Worm (Caenorhabditis elegans) whole organism, L4 larva: Measurements from ENCODE around the gene Y43D4A.1.

Source experiments
- D1046.2 ChIP-seq: fragments of 200-800 bp; sonication (Bioruptor generic); IDR thresholded peaks from 2 replicates; pipeline ENCODE4 v1.3.6; 2022; ENCODE audit warnings: missing genetic modification characterization, missing compliant biosample characterization
- F44E2.7 ChIP-seq: fragments of 200-800 bp; sonication (Bioruptor generic); IDR thresholded peaks from 2 replicates; pipeline ENCODE4 v2.1.2; 2022; ENCODE audit warnings: missing genetic modification characterization, missing compliant biosample characterization
- F49E8.2 ChIP-seq: sonication (generic microtip); optimal IDR thresholded peaks from 2 replicates; lab custom pipeline; 2016; ENCODE audit warnings: missing compliant biosample characterization, mild to moderate bottlenecking, missing genetic modification characterization, borderline replicate concordance
- R02D3.7 ChIP-seq: fragments of 150-350 bp; sonication (generic microtip); optimal IDR thresholded peaks from 3 replicates; lab custom pipeline; 2014; ENCODE audit warnings: missing biosample characterization, missing genetic modification characterization
- T20F7.1 ChIP-seq: fragments of 200-800 bp; sonication (Bioruptor generic); optimal IDR thresholded peaks from 2 replicates; lab custom pipeline; 2018; ENCODE audit warnings: mild to moderate bottlenecking, missing genetic modification characterization, missing compliant biosample characterization
- Y48G9A.11 ChIP-seq: fragments of 200-800 bp; sonication (Bioruptor generic); IDR thresholded peaks from 2 replicates; pipeline ENCODE4 v1.3.6; 2022; ENCODE audit warnings: missing genetic modification reagents, missing genetic modification characterization, missing compliant biosample characterization
- Y5F2A.4 ChIP-seq: fragments of 200-800 bp; sonication (Bioruptor generic); optimal IDR thresholded peaks from 2 replicates; lab custom pipeline; 2018; ENCODE audit warnings: mild to moderate bottlenecking, missing genetic modification characterization, missing compliant biosample characterization
- Y75B8A.6 ChIP-seq: fragments of 200-800 bp; sonication (Bioruptor generic); IDR thresholded peaks from 2 replicates; pipeline ENCODE4 v1.3.6; 2022; ENCODE audit warnings: missing genetic modification reagents, missing genetic modification characterization, missing compliant biosample characterization
- ZK546.5 ChIP-seq, 2 experiments: sonication (generic microtip); optimal IDR thresholded peaks; 2 replicates each; lab custom pipeline; 2017; ENCODE audit warnings: missing biosample characterization in 2 of 2, missing genetic modification characterization in 2 of 2
- aly-2 ChIP-seq: sonication (generic microtip); optimal IDR thresholded peaks from 2 replicates; lab custom pipeline; 2018; ENCODE audit warnings: missing biosample characterization, missing genetic modification characterization
- ama-1 ChIP-seq: fragments of 150-350 bp; optimal IDR thresholded peaks from 2 replicates; lab custom pipeline; 2014; ENCODE audit warnings: inconsistent platforms, mixed read lengths
- arid-1 ChIP-seq: fragments of 200-800 bp; sonication (Bioruptor generic); conservative IDR thresholded peaks from 2 replicates; pipeline ENCODE4 v1.3.6; 2022; ENCODE audit warnings: missing genetic modification reagents, missing genetic modification characterization, missing compliant biosample characterization
- ceh-28 ChIP-seq: fragments of 150-350 bp; optimal IDR thresholded peaks from 2 replicates; lab custom pipeline; 2014; ENCODE audit warnings: missing biosample characterization, missing genetic modification reagents, missing genetic modification characterization
- ceh-44 ChIP-seq: fragments of 200-800 bp; sonication (Bioruptor generic); IDR thresholded peaks from 2 replicates; pipeline ENCODE4 v1.3.6; 2022; ENCODE audit warnings: missing genetic modification reagents, missing genetic modification characterization, missing compliant biosample characterization
- ceh-82 ChIP-seq: sonication (generic microtip); optimal IDR thresholded peaks from 2 replicates; lab custom pipeline; 2017; ENCODE audit warnings: missing biosample characterization, missing genetic modification characterization
- cey-2 ChIP-seq: sonication (generic microtip); optimal IDR thresholded peaks from 3 replicates; lab custom pipeline; 2017; ENCODE audit warnings: missing genetic modification characterization, mild to moderate bottlenecking, missing compliant biosample characterization, antibody characterized with exemption, borderline replicate concordance; ENCODE audit not compliant: insufficient read depth
- ctbp-1 ChIP-seq: fragments of 200-800 bp; sonication (Bioruptor generic); IDR thresholded peaks from 2 replicates; pipeline ENCODE4 v1.3.6; 2022; ENCODE audit warnings: missing genetic modification reagents, missing genetic modification characterization, missing compliant biosample characterization
- daf-19 ChIP-seq: fragments of 200-800 bp; sonication (Bioruptor generic); conservative IDR thresholded peaks from 2 replicates; pipeline ENCODE4 v1.3.6; 2022; ENCODE audit warnings: missing genetic modification characterization, missing compliant biosample characterization
- daf-8 ChIP-seq: fragments of 200-800 bp; sonication (Bioruptor generic); IDR thresholded peaks from 2 replicates; pipeline ENCODE4 v1.3.6; 2022; ENCODE audit warnings: missing genetic modification characterization, missing compliant biosample characterization
- dmd-8 ChIP-seq: fragments of 200-800 bp; sonication (Bioruptor generic); IDR thresholded peaks from 2 replicates; pipeline ENCODE4 v1.3.6; 2022; ENCODE audit warnings: missing genetic modification characterization, missing compliant biosample characterization
- egl-27 ChIP-seq: sonication (generic microtip); optimal IDR thresholded peaks from 3 replicates; lab custom pipeline; 2017; ENCODE audit warnings: missing biosample characterization, missing genetic modification reagents, missing genetic modification characterization
- fkh-10 ChIP-seq: fragments of 150-350 bp; optimal IDR thresholded peaks from 2 replicates; lab custom pipeline; 2014; ENCODE audit warnings: missing biosample characterization, missing genetic modification reagents, missing genetic modification characterization
- fos-1 ChIP-seq: fragments of 150-350 bp; optimal IDR thresholded peaks from 2 replicates; lab custom pipeline; 2014; ENCODE audit warnings: missing biosample characterization, missing genetic modification characterization
- gei-8 ChIP-seq: fragments of 200-800 bp; sonication (Bioruptor generic); optimal IDR thresholded peaks from 2 replicates; lab custom pipeline; 2018; ENCODE audit warnings: mild to moderate bottlenecking, missing genetic modification characterization, missing compliant biosample characterization
- hif-1 ChIP-seq, 2 experiments: sonication (generic microtip); optimal IDR thresholded peaks; 2 replicates each; lab custom pipeline; 2016 to 2017; ENCODE audit warnings: missing compliant biosample characterization in 2 of 2, missing genetic modification characterization in 2 of 2, missing genetic modification reagents in 2 of 2, missing genotype in 2 of 2, mild to moderate bottlenecking in 1 of 2
- hlh-11 ChIP-seq: fragments of 200-800 bp; sonication (Bioruptor generic); optimal IDR thresholded peaks from 2 replicates; lab custom pipeline; 2018; ENCODE audit warnings: mild to moderate bottlenecking, missing genetic modification characterization, missing compliant biosample characterization
- hlh-30 ChIP-seq: sonication (generic microtip); optimal IDR thresholded peaks from 2 replicates; lab custom pipeline; 2017; ENCODE audit warnings: antibody characterized with exemption, mild to moderate bottlenecking, missing genetic modification characterization, missing compliant biosample characterization; ENCODE audit not compliant: insufficient read depth
- lin-15B ChIP-seq: fragments of 150-350 bp; sonication (generic microtip); optimal IDR thresholded peaks from 3 replicates; lab custom pipeline; 2014; ENCODE audit warnings: missing biosample characterization, missing genetic modification characterization
- lin-29 ChIP-seq: fragments of 200-800 bp; sonication (Bioruptor generic); IDR thresholded peaks from 2 replicates; pipeline ENCODE4 v1.3.6; 2022; ENCODE audit warnings: missing genetic modification reagents, missing genetic modification characterization, missing compliant biosample characterization
- lin-38 ChIP-seq: fragments of 200-800 bp; sonication (Bioruptor generic); IDR thresholded peaks from 2 replicates; pipeline ENCODE4 v1.3.6; 2022; ENCODE audit warnings: missing genetic modification reagents, missing genetic modification characterization, missing compliant biosample characterization
- madf-9 ChIP-seq: fragments of 200-800 bp; sonication (Bioruptor generic); conservative IDR thresholded peaks from 2 replicates; pipeline ENCODE4 v1.3.6; 2022; ENCODE audit warnings: missing genetic modification reagents, missing genetic modification characterization, missing compliant biosample characterization
- mdl-1 ChIP-seq, 2 experiments: fragments of 150-350 bp in 1 of 2; sonication (generic microtip) in 1 of 2; optimal IDR thresholded peaks; 2 replicates each; lab custom pipeline; 2014 to 2017; ENCODE audit warnings: missing biosample characterization in 2 of 2, missing genetic modification characterization in 2 of 2
- mep-1 ChIP-seq: fragments of 150-350 bp; sonication (generic microtip); optimal IDR thresholded peaks from 3 replicates; lab custom pipeline; 2014; ENCODE audit warnings: missing biosample characterization, missing genetic modification characterization
- mes-2 ChIP-seq: sonication (generic microtip); optimal IDR thresholded peaks from 2 replicates; lab custom pipeline; 2016; ENCODE audit warnings: missing genotype, mild to moderate bottlenecking, missing genetic modification characterization, missing compliant biosample characterization; ENCODE audit not compliant: poor library complexity, severe bottlenecking
- nhr-111 ChIP-seq: fragments of 200-800 bp; sonication (Bioruptor generic); optimal IDR thresholded peaks from 2 replicates; lab custom pipeline; 2018; ENCODE audit warnings: mild to moderate bottlenecking, missing genetic modification characterization, missing compliant biosample characterization
- nhr-237 ChIP-seq: sonication (generic microtip); optimal IDR thresholded peaks from 2 replicates; lab custom pipeline; 2017; ENCODE audit warnings: missing biosample characterization, missing genetic modification characterization
- nhr-28 ChIP-seq: fragments of 150-350 bp; optimal IDR thresholded peaks from 2 replicates; lab custom pipeline; 2014; ENCODE audit warnings: missing biosample characterization, missing genetic modification characterization
- nhr-42 ChIP-seq: fragments of 200-800 bp; sonication (Bioruptor generic); IDR thresholded peaks from 2 replicates; pipeline ENCODE4 v1.3.6; 2022; ENCODE audit warnings: missing genetic modification characterization, missing compliant biosample characterization
- nhr-48 ChIP-seq: sonication (generic microtip); optimal IDR thresholded peaks from 2 replicates; lab custom pipeline; 2016; ENCODE audit warnings: mild to moderate bottlenecking, missing genetic modification characterization, missing compliant biosample characterization
- pqm-1 ChIP-seq: sonication (generic microtip); optimal IDR thresholded peaks from 2 replicates; lab custom pipeline; 2017; ENCODE audit warnings: missing biosample characterization, missing genetic modification characterization
- rbr-2 ChIP-seq: sonication (generic microtip); optimal IDR thresholded peaks from 2 replicates; lab custom pipeline; 2016; ENCODE audit warnings: missing genotype, missing genetic modification characterization, missing compliant biosample characterization
- sdz-12 ChIP-seq: fragments of 200-800 bp; sonication (Bioruptor generic); optimal IDR thresholded peaks from 2 replicates; lab custom pipeline; 2018; ENCODE audit warnings: mild to moderate bottlenecking, missing genetic modification characterization, missing compliant biosample characterization
- set-16 ChIP-seq: fragments of 200-800 bp; sonication (Bioruptor generic); IDR thresholded peaks from 2 replicates; pipeline ENCODE4 v1.3.6; 2022; ENCODE audit warnings: missing genetic modification reagents, missing genetic modification characterization, missing compliant biosample characterization
- snpc-1.2 ChIP-seq: fragments of 200-800 bp; sonication (Bioruptor generic); IDR thresholded peaks from 2 replicates; pipeline ENCODE4 v1.3.6; 2022; ENCODE audit warnings: missing genetic modification reagents, missing genetic modification characterization, missing compliant biosample characterization
- spr-3 ChIP-seq: fragments of 200-800 bp; sonication (Bioruptor generic); optimal IDR thresholded peaks from 2 replicates; lab custom pipeline; 2018; ENCODE audit warnings: mild to moderate bottlenecking, missing genetic modification characterization, missing compliant biosample characterization
- tag-97 ChIP-seq: fragments of 200-800 bp; sonication (Bioruptor generic); IDR thresholded peaks from 2 replicates; pipeline ENCODE4 v1.3.6; 2022; ENCODE audit warnings: missing genetic modification characterization, missing compliant biosample characterization
- tra-1 ChIP-seq: fragments of 200-800 bp; sonication (Bioruptor generic); IDR thresholded peaks from 2 replicates; pipeline ENCODE4 v1.3.6; 2022; ENCODE audit warnings: missing genetic modification reagents, missing genetic modification characterization, missing compliant biosample characterization
- unc-130 ChIP-seq: sonication (generic microtip); optimal IDR thresholded peaks from 2 replicates; lab custom pipeline; 2016; ENCODE audit warnings: missing genetic modification reagents, missing genetic modification characterization, missing compliant biosample characterization
- vab-7 ChIP-seq: fragments of 200-800 bp; sonication (Bioruptor generic); IDR thresholded peaks from 2 replicates; pipeline ENCODE4 v1.3.6; 2022; ENCODE audit warnings: missing genetic modification reagents, missing genetic modification characterization, missing compliant biosample characterization
- zfp-2 ChIP-seq: sonication (generic microtip); optimal IDR thresholded peaks from 2 replicates; lab custom pipeline; 2016; ENCODE audit warnings: mild to moderate bottlenecking, missing genetic modification characterization, missing compliant biosample characterization
- zfp-3 ChIP-seq: fragments of 200-800 bp; sonication (Bioruptor generic); conservative IDR thresholded peaks from 2 replicates; pipeline ENCODE4 v1.3.6; 2022; ENCODE audit warnings: missing genetic modification reagents, missing genetic modification characterization, missing compliant biosample characterization

Y43D4A.1 gene

DNA sequence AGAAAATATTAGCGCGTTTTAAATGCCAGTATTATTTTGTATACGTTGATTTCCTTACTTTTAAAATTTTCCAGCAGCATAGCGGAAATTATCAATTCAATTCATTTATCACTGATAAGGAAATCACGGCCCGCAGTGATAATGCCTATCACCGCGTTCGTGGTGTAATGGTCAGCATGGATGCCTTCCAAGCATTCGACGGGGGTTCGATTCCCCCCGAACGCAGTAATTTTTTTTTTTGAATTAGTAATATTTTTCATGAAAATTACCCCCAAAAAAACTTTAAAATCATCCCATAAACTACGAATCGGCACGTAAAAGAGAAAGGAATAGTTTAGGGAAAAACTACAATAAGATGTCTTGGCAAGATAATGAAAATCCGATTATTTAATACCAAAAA lies 31.4 kb downstream of the Y43D4A.1 start:
- TF ChIP-seq D1046.2 (GFP tag; lab: Robert Waterston, UW) (peak; percentile 68; the same call in 1 of the 2 replicates), Y5F2A.4 (GFP tag; lab: Kevin White, UChicago) (no peak), ceh-28 (no peak), Y75B8A.6 (GFP tag; lab: Robert Waterston, UW) (no peak), unc-130 (GFP tag; lab: Kevin White, UChicago) (peak; percentile 56), hif-1 (tag; optimal IDR thresholded peaks at IDR 0.05; lab: Kevin White, UChicago) (no peak), cey-2 (no peak), daf-8 (GFP tag; lab: Robert Waterston, UW) (0 out of 2 replicates have a peak, but pooled peaks have one; percentile 53), mep-1 (peak; percentile 9), tag-97 (no peak), arid-1 (0 out of 2 replicates have a peak, but pooled peaks have one; percentile 55), egl-27 (tag; lab: Kevin White, UChicago) (no peak), T20F7.1 (GFP tag; lab: Kevin White, UChicago) (no peak), zfp-3 (GFP tag; lab: Robert Waterston, UW) (no peak), set-16 (GFP tag; lab: Robert Waterston, UW) (no peak), hlh-11 (tag; lab: Kevin White, UChicago) (no peak), R02D3.7 (no peak), tra-1 (GFP tag; lab: Robert Waterston, UW) (no peak), zfp-2 (tag; lab: Kevin White, UChicago) (no peak), rbr-2 (tag; lab: Kevin White, UChicago) (peak; percentile 21), nhr-237 (no peak), ZK546.5 (tag; optimal IDR thresholded peaks at IDR 0.05; lab: Kevin White, UChicago) (no peak), F49E8.2 (tag; lab: Kevin White, UChicago) (peak; percentile 52), ama-1 (no peak), lin-15B (tag; lab: Kevin White, UChicago) (no peak), lin-29 (GFP tag; lab: Robert Waterston, UW) (peak; percentile 35; the same call in 1 of the 2 replicates), nhr-42 (GFP tag; lab: Robert Waterston, UW) (no peak), lin-38 (GFP tag; lab: Robert Waterston, UW) (peak; percentile 76), F44E2.7 (GFP tag; lab: Robert Waterston, UW) (peak; percentile 78; the same call in 1 of the 2 replicates), vab-7 (GFP tag; lab: Robert Waterston, UW) (peak; percentile 81), mdl-1 (tag; optimal IDR thresholded peaks at IDR 0.05; lab: Kevin White, UChicago) (no peak), ceh-82 (tag; lab: Kevin White, UChicago) (no peak), spr-3 (GFP tag; lab: Kevin White, UChicago) (peak; percentile 17), sdz-12 (GFP tag; lab: Kevin White, UChicago) (peak; percentile 39), gei-8 (GFP tag; lab: Kevin White, UChicago) (no peak), pqm-1 (tag; lab: Kevin White, UChicago) (no peak), ceh-44 (GFP tag; lab: Robert Waterston, UW) (peak; percentile 45; the same call in 1 of the 2 replicates), nhr-48 (tag; lab: Kevin White, UChicago) (peak; percentile 52), madf-9 (GFP tag; lab: Robert Waterston, UW) (peak; percentile 78), nhr-28 (tag; lab: Kevin White, UChicago) (no peak), dmd-8 (no peak; the same call in 1 of the 2 replicates), nhr-111 (GFP tag; lab: Kevin White, UChicago) (no peak), daf-19 (GFP tag; lab: Robert Waterston, UW) (peak; percentile 59; the same call in 1 of the 2 replicates), aly-2 (no peak), mes-2 (tag; lab: Kevin White, UChicago) (no peak), hlh-30 (tag; lab: Kevin White, UChicago) (no peak), ctbp-1 (GFP tag; lab: Robert Waterston, UW) (no peak), fos-1 (no peak), Y48G9A.11 (GFP tag; lab: Robert Waterston, UW) (peak; percentile 44; the same call in 1 of the 2 replicates), snpc-1.2 (GFP tag; lab: Robert Waterston, UW) (peak; percentile 98), fkh-10 (GFP tag; lab: Kevin White, UChicago) (no peak)
